Fruit fly (Drosophila melanogaster) whole organism, embryonic: ENCODE measurements around the gene arm.

Source experiments
- CG10959 ChIP-seq: fragments of 200-800 bp; sonication (Bioruptor generic); IDR thresholded peaks from 2 replicates; pipeline ENCODE4 v1.3.6; 2022; ENCODE audit warnings: missing biosample characterization, missing genetic modification characterization
- CG11696 ChIP-seq: fragments of 200-800 bp; sonication (Bioruptor generic); IDR thresholded peaks from 2 replicates; pipeline ENCODE4 v1.3.6; 2022; ENCODE audit warnings: missing biosample characterization, missing genetic modification characterization
- CG12299 ChIP-seq: fragments of 200-800 bp; sonication (Bioruptor generic); optimal IDR thresholded peaks from 2 replicates; lab custom pipeline; 2018; ENCODE audit warnings: missing biosample characterization, mild to moderate bottlenecking, missing genetic modification characterization
- CG12659 ChIP-seq: fragments of 200-800 bp; sonication (Bioruptor generic); optimal IDR thresholded peaks from 3 replicates; lab custom pipeline; 2017; ENCODE audit warnings: mild to moderate bottlenecking, missing biosample characterization, missing genetic modification reagents, missing genetic modification characterization
- CG14965 ChIP-seq: fragments of 200-800 bp; sonication (Bioruptor generic); optimal IDR thresholded peaks from 2 replicates; lab custom pipeline; 2016; ENCODE audit warnings: missing biosample characterization, missing genetic modification characterization, borderline replicate concordance
- CG15073 ChIP-seq: fragments of 200-800 bp; sonication (Bioruptor generic); optimal IDR thresholded peaks from 2 replicates; lab custom pipeline; 2016; ENCODE audit warnings: missing biosample characterization, missing genetic modification characterization
- CG15479 ChIP-seq: fragments of 200-800 bp; sonication (Bioruptor generic); optimal IDR thresholded peaks from 3 replicates; lab custom pipeline; 2019; ENCODE audit warnings: missing biosample characterization, mild to moderate bottlenecking, missing genetic modification characterization, moderate library complexity
- CG15601 ChIP-seq: fragments of 200-800 bp; sonication (Bioruptor generic); optimal IDR thresholded peaks from 3 replicates; lab custom pipeline; 2019; ENCODE audit warnings: missing biosample characterization, mild to moderate bottlenecking, missing genetic modification characterization, moderate library complexity
- CG17612 ChIP-seq: fragments of 200-800 bp; sonication (Bioruptor generic); IDR thresholded peaks from 2 replicates; pipeline ENCODE4 v1.3.6; 2022; ENCODE audit warnings: missing biosample characterization, missing genetic modification characterization
- CG30020 ChIP-seq: fragments of 200-800 bp; optimal IDR thresholded peaks from 2 replicates; lab custom pipeline; 2019; ENCODE audit warnings: missing biosample characterization, mild to moderate bottlenecking, missing genetic modification characterization, moderate library complexity
- CG30431 ChIP-seq: fragments of 200-800 bp; sonication (Bioruptor generic); optimal IDR thresholded peaks from 2 replicates; lab custom pipeline; 2017; ENCODE audit warnings: missing biosample characterization, missing genetic modification characterization
- CG34422 ChIP-seq: fragments of 200-800 bp; sonication (Bioruptor generic); IDR thresholded peaks from 3 replicates; pipeline ENCODE4 v1.3.6; 2022; ENCODE audit warnings: missing biosample characterization, missing genetic modification characterization
- CG42726 ChIP-seq: fragments of 200-800 bp; sonication (Bioruptor generic); IDR thresholded peaks from 2 replicates; pipeline ENCODE4 v1.3.6; 2022; ENCODE audit warnings: missing biosample characterization, missing genetic modification characterization; ENCODE audit not compliant: partially characterized antibody
- CG4282 ChIP-seq: fragments of 200-800 bp; sonication (Bioruptor generic); optimal IDR thresholded peaks from 2 replicates; lab custom pipeline; 2016; ENCODE audit warnings: missing biosample characterization, missing genetic modification characterization
- CG4360 ChIP-seq: fragments of 200-800 bp; sonication (Bioruptor generic); IDR thresholded peaks from 2 replicates; pipeline ENCODE4 v1.3.6; 2022; ENCODE audit warnings: missing biosample characterization, missing genetic modification characterization
- CG4404 ChIP-seq: fragments of 200-800 bp; sonication (Bioruptor generic); IDR thresholded peaks from 2 replicates; pipeline ENCODE4 v1.3.6; 2022; ENCODE audit warnings: missing biosample characterization, missing genetic modification characterization
- CG6272 ChIP-seq: fragments of 200-800 bp; sonication (Bioruptor generic); IDR thresholded peaks from 2 replicates; pipeline ENCODE4 v1.3.6; 2022; ENCODE audit warnings: missing biosample characterization, missing genetic modification characterization
- CG6689 ChIP-seq: fragments of 200-800 bp; sonication (Bioruptor generic); IDR thresholded peaks from 2 replicates; pipeline ENCODE4 v1.3.6; 2022; ENCODE audit warnings: missing biosample characterization, missing genetic modification characterization
- CG6813 ChIP-seq: fragments of 200-800 bp; sonication (Bioruptor generic); optimal IDR thresholded peaks from 2 replicates; lab custom pipeline; 2017; ENCODE audit warnings: missing biosample characterization, missing genetic modification characterization, mild to moderate bottlenecking, moderate library complexity, missing genetic modification reagents
- CG6854 ChIP-seq: fragments of 200-800 bp; sonication (Bioruptor generic); optimal IDR thresholded peaks from 3 replicates; lab custom pipeline; 2017; ENCODE audit warnings: missing biosample characterization, mild to moderate bottlenecking, missing genetic modification characterization
- CG8359 ChIP-seq: fragments of 200-800 bp; sonication (Bioruptor generic); optimal IDR thresholded peaks from 2 replicates; lab custom pipeline; 2017; ENCODE audit warnings: missing biosample characterization, mild to moderate bottlenecking, missing genetic modification characterization, borderline replicate concordance
- Chrac-16 ChIP-seq: fragments of 200-800 bp; sonication (Bioruptor generic); optimal IDR thresholded peaks from 3 replicates; lab custom pipeline; 2016; ENCODE audit warnings: missing biosample characterization, missing genetic modification characterization
- Dfd ChIP-seq, 2 experiments: fragments of >200 bp; optimal IDR thresholded peaks; 2 replicates each; lab custom pipeline; 2017; ENCODE audit warnings: missing biosample characterization in 2 of 2, missing genetic modification characterization in 2 of 2
- HmgZ ChIP-seq: fragments of 200-800 bp; sonication (Bioruptor generic); optimal IDR thresholded peaks from 2 replicates; lab custom pipeline; 2018; ENCODE audit warnings: missing biosample characterization, mild to moderate bottlenecking, missing genetic modification characterization
- Hr39 ChIP-seq: fragments of >200 bp; optimal IDR thresholded peaks from 2 replicates; lab custom pipeline; 2017
- Lim3 ChIP-seq: fragments of 200-800 bp; sonication (Bioruptor generic); IDR thresholded peaks from 2 replicates; pipeline ENCODE4 v1.3.6; 2022; ENCODE audit warnings: missing biosample characterization, missing genetic modification characterization
- Mes4 ChIP-seq: fragments of 200-800 bp; sonication (Bioruptor generic); optimal IDR thresholded peaks from 2 replicates; lab custom pipeline; 2016; ENCODE audit warnings: missing biosample characterization, missing genetic modification characterization
- Pdp1 ChIP-seq, 2 experiments: fragments of 200-800 bp; sonication (Bioruptor generic); optimal IDR thresholded peaks; 3 replicates each; lab custom pipeline; 2016; ENCODE audit warnings: missing biosample characterization in 2 of 2, missing genetic modification characterization in 2 of 2, mild to moderate bottlenecking in 1 of 2, moderate library complexity in 1 of 2
- Scr ChIP-seq: fragments of 200-800 bp; sonication (Bioruptor generic); IDR thresholded peaks from 2 replicates; pipeline ENCODE4 v1.3.6; 2022; ENCODE audit warnings: missing biosample characterization, missing genetic modification characterization; ENCODE audit not compliant: partially characterized antibody
- Side ChIP-seq: fragments of 200-800 bp; sonication (Bioruptor generic); optimal IDR thresholded peaks from 2 replicates; lab custom pipeline; 2016; ENCODE audit warnings: missing biosample characterization, missing genetic modification characterization
- Taf1 ChIP-seq: fragments of 200-800 bp; sonication (Bioruptor generic); IDR thresholded peaks from 2 replicates; pipeline ENCODE4 v1.3.6; 2022; ENCODE audit warnings: missing biosample characterization, missing genetic modification characterization
- abd-A ChIP-seq: fragments of 200-800 bp; sonication (Bioruptor generic); optimal IDR thresholded peaks from 3 replicates; lab custom pipeline; 2019; ENCODE audit warnings: missing biosample characterization, mild to moderate bottlenecking, missing genetic modification characterization, moderate library complexity
- amos ChIP-seq: fragments of 200-800 bp; sonication (Bioruptor generic); IDR thresholded peaks from 2 replicates; pipeline ENCODE4 v1.3.6; 2022; ENCODE audit warnings: missing biosample characterization, missing genetic modification characterization; ENCODE audit not compliant: partially characterized antibody
- ase ChIP-seq: fragments of 200-800 bp; sonication (Bioruptor generic); IDR thresholded peaks from 3 replicates; pipeline ENCODE4 v1.3.6; 2022; ENCODE audit warnings: missing biosample characterization, missing genetic modification characterization
- danr ChIP-seq: fragments of 200-800 bp; sonication (Bioruptor generic); IDR thresholded peaks from 2 replicates; pipeline ENCODE4 v1.3.6; 2022; ENCODE audit warnings: missing biosample characterization, missing genetic modification characterization
- en ChIP-seq: fragments of 200-800 bp; sonication (Bioruptor generic); optimal IDR thresholded peaks from 2 replicates; lab custom pipeline; 2016; ENCODE audit warnings: missing biosample characterization, missing genetic modification characterization
- eyg ChIP-seq: fragments of 200-800 bp; sonication (Bioruptor generic); optimal IDR thresholded peaks from 3 replicates; lab custom pipeline; 2016; ENCODE audit warnings: missing biosample characterization, missing genetic modification characterization
- ftz-f1 ChIP-seq: fragments of 200-800 bp; sonication (Bioruptor generic); optimal IDR thresholded peaks from 2 replicates; lab custom pipeline; 2016; ENCODE audit warnings: missing biosample characterization, missing genetic modification characterization
- gfzf ChIP-seq: fragments of 200-800 bp; sonication (Bioruptor generic); optimal IDR thresholded peaks from 2 replicates; lab custom pipeline; 2016; ENCODE audit warnings: missing biosample characterization, mild to moderate bottlenecking, missing genetic modification characterization, moderate library complexity
- grau ChIP-seq: fragments of 200-800 bp; optimal IDR thresholded peaks from 3 replicates; lab custom pipeline; 2019; ENCODE audit warnings: missing biosample characterization, mild to moderate bottlenecking, missing genetic modification characterization, moderate library complexity
- jigr1 ChIP-seq: fragments of 200-800 bp; sonication (Bioruptor generic); IDR thresholded peaks from 3 replicates; pipeline ENCODE4 v1.3.6; 2022; ENCODE audit warnings: missing biosample characterization, missing genetic modification characterization
- kni ChIP-seq: fragments of 200-800 bp; sonication (Bioruptor generic); optimal IDR thresholded peaks from 3 replicates; lab custom pipeline; 2017; ENCODE audit warnings: mild to moderate bottlenecking, missing biosample characterization, missing genetic modification reagents, missing genetic modification characterization
- knrl ChIP-seq: fragments of 200-800 bp; sonication (Bioruptor generic); IDR thresholded peaks from 3 replicates; pipeline ENCODE4 v1.3.6; 2022; ENCODE audit warnings: missing biosample characterization, missing genetic modification characterization; ENCODE audit not compliant: partially characterized antibody
- pnt ChIP-seq: fragments of 200-800 bp; sonication (Bioruptor generic); optimal IDR thresholded peaks from 3 replicates; lab custom pipeline; 2016; ENCODE audit warnings: missing biosample characterization, missing genetic modification characterization
- salm ChIP-seq: fragments of 200-800 bp; sonication (Bioruptor generic); optimal IDR thresholded peaks from 2 replicates; lab custom pipeline; 2018; ENCODE audit warnings: missing biosample characterization, mild to moderate bottlenecking, missing genetic modification characterization
- sim ChIP-seq: fragments of 200-800 bp; sonication (Bioruptor generic); IDR thresholded peaks from 2 replicates; pipeline ENCODE4 v1.3.6; 2022; ENCODE audit warnings: missing biosample characterization, missing genetic modification characterization
- sisA ChIP-seq: fragments of 200-800 bp; sonication (Bioruptor generic); IDR thresholded peaks from 2 replicates; pipeline ENCODE4 v1.3.6; 2022; ENCODE audit warnings: missing biosample characterization, missing genetic modification characterization
- tio ChIP-seq: fragments of 200-800 bp; sonication (Bioruptor generic); optimal IDR thresholded peaks from 2 replicates; lab custom pipeline; 2017; ENCODE audit warnings: missing biosample characterization, missing genetic modification characterization, inconsistent platforms
- unpg ChIP-seq: fragments of 200-800 bp; sonication (Bioruptor generic); optimal IDR thresholded peaks from 3 replicates; lab custom pipeline; 2018; ENCODE audit warnings: missing biosample characterization, mild to moderate bottlenecking, missing genetic modification characterization, moderate library complexity
- zen2 ChIP-seq: fragments of 200-800 bp; sonication (Bioruptor generic); IDR thresholded peaks from 3 replicates; pipeline ENCODE4 v1.3.6; 2022; ENCODE audit warnings: missing biosample characterization, missing genetic modification characterization; ENCODE audit not compliant: partially characterized antibody
- zfh1 ChIP-seq: fragments of 200-800 bp; sonication (Bioruptor generic); IDR thresholded peaks from 3 replicates; pipeline ENCODE4 v1.3.6; 2022; ENCODE audit warnings: missing biosample characterization, missing genetic modification characterization

Gene arm

DNA sequence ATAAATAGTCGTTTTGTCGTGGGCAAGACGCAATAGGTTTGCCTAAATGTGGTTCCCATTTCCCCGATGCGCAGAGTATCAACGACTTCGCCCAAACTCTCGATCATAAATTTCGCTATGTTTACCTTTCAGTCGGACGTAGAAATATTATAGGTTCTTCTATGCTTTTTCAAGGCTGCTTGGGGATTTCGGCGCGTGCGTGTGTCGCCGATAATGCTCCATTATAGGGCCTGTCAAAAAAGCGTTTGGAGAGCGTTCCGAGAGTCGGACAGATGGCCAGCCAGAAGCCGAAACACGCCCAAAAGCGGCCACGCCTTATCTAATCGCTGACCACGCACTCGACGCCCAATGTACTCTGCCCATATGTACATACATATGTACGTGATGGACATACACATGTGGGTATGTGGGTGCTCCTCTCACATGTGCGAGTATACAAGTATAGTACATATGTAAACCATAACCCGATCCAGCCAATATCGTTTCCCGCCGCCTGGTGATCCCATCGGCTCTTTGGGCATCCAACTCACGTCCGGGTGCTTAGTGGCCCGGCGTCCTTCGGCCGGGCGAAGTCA lies 51.7 kb downstream of the arm start (continued):
- peak; percentile 65 for TF ChIP-seq kni (GFP tag; lab: Kevin White, UChicago)
- TF ChIP-seq Taf1 (GFP tag; lab: Robert Waterston, UW) = no peak
- TF ChIP-seq danr (GFP tag; lab: Robert Waterston, UW) = no peak
- no peak for TF ChIP-seq Chrac-16 (GFP tag; lab: Kevin White, UChicago)
- TF ChIP-seq CG6813 (GFP tag; lab: Kevin White, UChicago) = no peak
- no peak for TF ChIP-seq Dfd (GFP tag; optimal IDR thresholded peaks at IDR 0.05; lab: Kevin White, UChicago)
- no peak for TF ChIP-seq CG6854 (GFP tag; lab: Kevin White, UChicago)
- TF ChIP-seq ftz-f1 = peak; percentile 17
- no peak for TF ChIP-seq CG15601 (tag; lab: Kevin White, UChicago)
- TF ChIP-seq CG11696 (GFP tag; lab: Robert Waterston, UW) = no peak
- no peak for TF ChIP-seq amos (GFP tag; lab: Robert Waterston, UW)
- TF ChIP-seq eyg (GFP tag; lab: Kevin White, UChicago) = no peak
- no peak for TF ChIP-seq salm (tag; lab: Kevin White, UChicago)
- TF ChIP-seq zen2 (GFP tag; lab: Robert Waterston, UW) = no peak
- TF ChIP-seq CG4404 (GFP tag; lab: Robert Waterston, UW) = no peak
- no peak for TF ChIP-seq CG34422 (GFP tag; lab: Robert Waterston, UW)
- TF ChIP-seq CG6272 = no peak
- TF ChIP-seq CG30431 = no peak
- TF ChIP-seq Lim3 (GFP tag; lab: Robert Waterston, UW) = no peak
- peak in 1 of 2 experiments; percentile 14 for TF ChIP-seq Pdp1 (GFP tag; optimal IDR thresholded peaks at IDR 0.05; lab: Kevin White, UChicago)
- no peak for TF ChIP-seq unpg (GFP tag; lab: Kevin White, UChicago)
- TF ChIP-seq CG10959 (GFP tag; lab: Robert Waterston, UW) = no peak
- no peak for TF ChIP-seq ase (GFP tag; lab: Robert Waterston, UW)
- no peak for TF ChIP-seq CG14965
- TF ChIP-seq CG4282 = no peak
- no peak for TF ChIP-seq sisA (GFP tag; lab: Robert Waterston, UW)

DNA sequence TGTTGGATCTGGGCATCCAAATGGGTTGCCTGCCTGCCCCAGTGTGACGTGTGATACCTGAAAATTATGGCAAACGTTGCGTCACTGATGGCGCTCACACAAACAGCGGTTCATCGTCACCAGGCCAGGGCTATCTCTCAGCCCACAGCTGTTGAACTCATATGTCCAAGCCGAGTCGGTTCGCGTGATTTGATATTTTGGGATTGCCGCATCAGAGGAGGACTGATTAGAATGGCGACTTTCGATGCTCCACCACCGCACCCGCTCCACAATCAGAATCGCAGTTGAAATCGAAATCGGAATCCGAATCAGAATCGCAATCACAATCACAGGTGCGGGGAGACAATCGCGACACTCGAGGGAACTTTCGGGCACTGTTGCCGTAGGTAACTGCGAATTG lies 52.7 kb downstream of the arm start:
- no peak for TF ChIP-seq knrl
- TF ChIP-seq HmgZ (tag; lab: Kevin White, UChicago) = no peak
- TF ChIP-seq Side (GFP tag; lab: Kevin White, UChicago) = no peak
- TF ChIP-seq CG15073 (GFP tag; lab: Kevin White, UChicago) = no peak
- TF ChIP-seq gfzf (GFP tag; lab: Kevin White, UChicago) = no peak
- TF ChIP-seq grau (tag; lab: Kevin White, UChicago) = no peak
- TF ChIP-seq sim (GFP tag; lab: Robert Waterston, UW) = no peak
- no peak for TF ChIP-seq CG4360
- TF ChIP-seq CG17612 (GFP tag; lab: Robert Waterston, UW) = no peak
- no peak for TF ChIP-seq CG30020 (tag; lab: Kevin White, UChicago)
- no peak for TF ChIP-seq en (GFP tag; lab: Kevin White, UChicago)
- TF ChIP-seq amos (GFP tag; lab: Robert Waterston, UW) = no peak
- no peak for TF ChIP-seq tio (GFP tag; lab: Kevin White, UChicago)
- TF ChIP-seq Hr39 (lab: Kevin White, UChicago) = no peak
- TF ChIP-seq CG12299 (tag; lab: Kevin White, UChicago) = no peak
- no peak for TF ChIP-seq jigr1 (GFP tag; lab: Robert Waterston, UW)
- TF ChIP-seq Scr (GFP tag; lab: Robert Waterston, UW) = no peak
- no peak for TF ChIP-seq CG42726
- TF ChIP-seq CG8359 (GFP tag; lab: Kevin White, UChicago) = no peak
- no peak for TF ChIP-seq CG12659 (GFP tag; lab: Kevin White, UChicago)
- TF ChIP-seq CG15479 (GFP tag; lab: Kevin White, UChicago) = no peak
- TF ChIP-seq abd-A (tag; lab: Kevin White, UChicago) = no peak
- TF ChIP-seq CG6689 (GFP tag; lab: Robert Waterston, UW) = no peak
- TF ChIP-seq pnt (GFP tag; lab: Kevin White, UChicago) = no peak
- TF ChIP-seq zfh1 (GFP tag; lab: Robert Waterston, UW) = no peak
- no peak for TF ChIP-seq Mes4 (GFP tag; lab: Kevin White, UChicago)
- no peak for TF ChIP-seq CG30431
